Fruit fly (Drosophila melanogaster) whole organism, embryonic: ENCODE results near the gene CG6356.

ENCODE experiments used
- Ada2b ChIP-seq: fragments of 200-800 bp; sonication (Bioruptor generic); IDR thresholded peaks from 2 replicates; pipeline ENCODE4 v1.3.6; 2022; ENCODE audit warnings: missing biosample characterization, missing genetic modification characterization
- Antp ChIP-seq: fragments of 200-800 bp; sonication (Bioruptor generic); optimal IDR thresholded peaks from 3 replicates; lab custom pipeline; 2016; ENCODE audit warnings: missing biosample characterization, missing genetic modification characterization
- B-H1 ChIP-seq: fragments of 200-800 bp; sonication (Bioruptor generic); IDR thresholded peaks from 3 replicates; pipeline ENCODE4 v1.3.6; 2022; ENCODE audit warnings: missing biosample characterization, missing genetic modification characterization
- CG10321 ChIP-seq: fragments of 200-800 bp; sonication (Bioruptor generic); IDR thresholded peaks from 2 replicates; pipeline ENCODE4 v1.3.6; 2022; ENCODE audit warnings: missing biosample characterization, missing genetic modification characterization
- CG10543 ChIP-seq: fragments of 200-800 bp; sonication (Bioruptor generic); optimal IDR thresholded peaks from 3 replicates; lab custom pipeline; 2017; ENCODE audit warnings: missing biosample characterization, mild to moderate bottlenecking, missing genetic modification characterization, moderate library complexity
- CG11504 ChIP-seq: fragments of 200-800 bp; sonication (Bioruptor generic); optimal IDR thresholded peaks from 3 replicates; lab custom pipeline; 2019; ENCODE audit warnings: missing biosample characterization, mild to moderate bottlenecking, missing genetic modification characterization, moderate library complexity
- CG11695 ChIP-seq: fragments of 200-800 bp; sonication (Bioruptor generic); IDR thresholded peaks from 3 replicates; pipeline ENCODE4 v1.3.6; 2022; ENCODE audit warnings: missing biosample characterization, missing genetic modification characterization
- CG12104 ChIP-seq: fragments of 200-800 bp; sonication (Bioruptor generic); optimal IDR thresholded peaks from 3 replicates; lab custom pipeline; 2016; ENCODE audit warnings: missing biosample characterization, missing genetic modification characterization
- CG1233 ChIP-seq: fragments of 200-800 bp; sonication (Bioruptor generic); optimal IDR thresholded peaks from 4 replicates; lab custom pipeline; 2018; ENCODE audit warnings: missing biosample characterization, mild to moderate bottlenecking, missing genetic modification characterization
- CG14710 ChIP-seq: fragments of 200-800 bp; sonication (Bioruptor generic); optimal IDR thresholded peaks from 3 replicates; lab custom pipeline; 2019; ENCODE audit warnings: missing biosample characterization, mild to moderate bottlenecking, missing genetic modification characterization, moderate library complexity
- CG15073 ChIP-seq: fragments of 200-800 bp; sonication (Bioruptor generic); optimal IDR thresholded peaks from 2 replicates; lab custom pipeline; 2016; ENCODE audit warnings: missing biosample characterization, missing genetic modification characterization
- CG1647 ChIP-seq: fragments of 200-800 bp; sonication (Bioruptor generic); optimal IDR thresholded peaks from 3 replicates; lab custom pipeline; 2016; ENCODE audit warnings: missing biosample characterization, missing genetic modification characterization
- CG16779 ChIP-seq: fragments of 200-800 bp; sonication (Bioruptor generic); IDR thresholded peaks from 2 replicates; pipeline ENCODE4 v1.3.6; 2022; ENCODE audit warnings: missing biosample characterization, missing genetic modification characterization
- CG17186 ChIP-seq: fragments of 200-800 bp; sonication (Bioruptor generic); optimal IDR thresholded peaks from 3 replicates; lab custom pipeline; 2017; ENCODE audit warnings: missing biosample characterization, missing genetic modification reagents, missing genetic modification characterization
- CG17912 ChIP-seq: fragments of 200-800 bp; sonication (Bioruptor generic); optimal IDR thresholded peaks from 2 replicates; lab custom pipeline; 2018; ENCODE audit warnings: missing biosample characterization, mild to moderate bottlenecking, missing genetic modification characterization
- CG1792 ChIP-seq: fragments of 200-800 bp; sonication (Bioruptor generic); optimal IDR thresholded peaks from 2 replicates; lab custom pipeline; 2016; ENCODE audit warnings: missing biosample characterization, missing genetic modification characterization
- CG3065 ChIP-seq: fragments of 200-800 bp; sonication (Bioruptor generic); optimal IDR thresholded peaks from 2 replicates; lab custom pipeline; 2016; ENCODE audit warnings: missing biosample characterization, missing genetic modification characterization
- CG31365 ChIP-seq: fragments of 200-800 bp; sonication (Bioruptor generic); optimal IDR thresholded peaks from 2 replicates; lab custom pipeline; 2018; ENCODE audit warnings: missing biosample characterization, mild to moderate bottlenecking, missing genetic modification characterization
- CG31388 ChIP-seq: fragments of 200-800 bp; sonication (Bioruptor generic); optimal IDR thresholded peaks from 2 replicates; lab custom pipeline; 2016; ENCODE audit warnings: missing biosample characterization, missing genetic modification characterization
- CG34422 ChIP-seq: fragments of 200-800 bp; sonication (Bioruptor generic); IDR thresholded peaks from 3 replicates; pipeline ENCODE4 v1.3.6; 2022; ENCODE audit warnings: missing biosample characterization, missing genetic modification characterization
- CG9797 ChIP-seq: fragments of 200-800 bp; sonication (Bioruptor generic); optimal IDR thresholded peaks from 3 replicates; lab custom pipeline; 2018; ENCODE audit warnings: missing biosample characterization, mild to moderate bottlenecking, missing genetic modification characterization
- Camta ChIP-seq: fragments of 200-800 bp; sonication (Bioruptor generic); optimal IDR thresholded peaks from 2 replicates; lab custom pipeline; 2016; ENCODE audit warnings: missing biosample characterization, missing genetic modification characterization
- Drgx ChIP-seq: fragments of 200-800 bp; sonication (Bioruptor generic); IDR thresholded peaks from 2 replicates; pipeline ENCODE4 v1.3.6; 2022; ENCODE audit warnings: missing biosample characterization, missing genetic modification characterization
- Fer3 ChIP-seq: fragments of 200-800 bp; sonication (Bioruptor generic); optimal IDR thresholded peaks from 2 replicates; lab custom pipeline; 2018; ENCODE audit warnings: missing biosample characterization, mild to moderate bottlenecking, missing genetic modification characterization, moderate library complexity
- Hr51 ChIP-seq, 2 experiments: fragments of 200-800 bp; sonication (Bioruptor generic); optimal IDR thresholded peaks; 2 replicates in 1 of 2; 3 replicates in 1 of 2; lab custom pipeline; 2016 to 2018; ENCODE audit warnings: missing biosample characterization in 2 of 2, missing genetic modification characterization in 2 of 2, mild to moderate bottlenecking in 1 of 2, moderate library complexity in 1 of 2
- Jarid2 ChIP-seq: fragments of 200-800 bp; sonication (Bioruptor generic); optimal IDR thresholded peaks from 3 replicates; lab custom pipeline; 2017; ENCODE audit warnings: mild to moderate bottlenecking, missing biosample characterization, missing genetic modification reagents, missing genetic modification characterization
- Med ChIP-seq: fragments of 200-800 bp; sonication (Bioruptor generic); peaks from one replicate; lab custom pipeline; 2016; ENCODE audit warnings: missing biosample characterization, missing genetic modification characterization, mild to moderate bottlenecking, inconsistent platforms, moderate library complexity
- NC2β ChIP-seq: fragments of 200-800 bp; sonication (Bioruptor generic); optimal IDR thresholded peaks from 2 replicates; lab custom pipeline; 2016; ENCODE audit warnings: missing biosample characterization, missing genetic modification characterization
- Nf-YC ChIP-seq: fragments of 200-800 bp; optimal IDR thresholded peaks from 3 replicates; lab custom pipeline; 2019; ENCODE audit warnings: missing biosample characterization, mild to moderate bottlenecking, missing genetic modification characterization, moderate library complexity
- Oaz ChIP-seq: fragments of 200-800 bp; sonication (Bioruptor generic); IDR thresholded peaks from 2 replicates; pipeline ENCODE4 v1.3.6; 2022; ENCODE audit warnings: missing biosample characterization, missing genetic modification characterization
- Ravus ChIP-seq: fragments of 200-800 bp; sonication (Bioruptor generic); IDR thresholded peaks from 2 replicates; pipeline ENCODE4 v1.3.6; 2022; ENCODE audit warnings: missing biosample characterization, missing genetic modification characterization
- Sry-β ChIP-seq: fragments of 200-800 bp; sonication (Bioruptor generic); optimal IDR thresholded peaks from 2 replicates; lab custom pipeline; 2018; ENCODE audit warnings: missing biosample characterization, mild to moderate bottlenecking, missing genetic modification characterization, moderate library complexity
- Sry-δ ChIP-seq: fragments of 200-800 bp; sonication (Bioruptor generic); optimal IDR thresholded peaks from 2 replicates; lab custom pipeline; 2016; ENCODE audit warnings: missing biosample characterization, missing genetic modification characterization
- TFAM ChIP-seq: fragments of 200-800 bp; sonication (Bioruptor generic); optimal IDR thresholded peaks from 2 replicates; lab custom pipeline; 2017; ENCODE audit warnings: missing biosample characterization, missing genetic modification characterization, inconsistent platforms
- Usf ChIP-seq: fragments of 200-800 bp; sonication (Bioruptor generic); optimal IDR thresholded peaks from 2 replicates; lab custom pipeline; 2017; ENCODE audit warnings: missing genotype, missing biosample characterization, missing genetic modification characterization
- Xbp1 ChIP-seq: fragments of 200-800 bp; sonication (Bioruptor generic); optimal IDR thresholded peaks from 3 replicates; lab custom pipeline; 2016; ENCODE audit warnings: missing biosample characterization, mild to moderate bottlenecking, missing genetic modification characterization
- YL-1 ChIP-seq: fragments of 200-800 bp; sonication (Bioruptor generic); optimal IDR thresholded peaks from 3 replicates; lab custom pipeline; 2017; ENCODE audit warnings: missing biosample characterization, mild to moderate bottlenecking, missing genetic modification characterization
- az2 ChIP-seq: fragments of 200-800 bp; sonication (Bioruptor generic); optimal IDR thresholded peaks from 3 replicates; lab custom pipeline; 2016; ENCODE audit warnings: missing biosample characterization, missing genetic modification characterization
- croc ChIP-seq: fragments of 200-800 bp; sonication (Bioruptor generic); conservative IDR thresholded peaks from 3 replicates; pipeline ENCODE4 v1.3.6; 2022; ENCODE audit warnings: missing biosample characterization, missing genetic modification characterization
- gfzf ChIP-seq: fragments of 200-800 bp; sonication (Bioruptor generic); optimal IDR thresholded peaks from 2 replicates; lab custom pipeline; 2016; ENCODE audit warnings: missing biosample characterization, mild to moderate bottlenecking, missing genetic modification characterization, moderate library complexity
- grau ChIP-seq: fragments of 200-800 bp; optimal IDR thresholded peaks from 3 replicates; lab custom pipeline; 2019; ENCODE audit warnings: missing biosample characterization, mild to moderate bottlenecking, missing genetic modification characterization, moderate library complexity
- grn ChIP-seq: fragments of 200-800 bp; sonication (Bioruptor generic); optimal IDR thresholded peaks from 3 replicates; lab custom pipeline; 2017; ENCODE audit warnings: missing biosample characterization, missing genetic modification characterization
- kay ChIP-seq: fragments of 200-800 bp; sonication (Bioruptor generic); optimal IDR thresholded peaks from 2 replicates; lab custom pipeline; 2016; ENCODE audit warnings: missing biosample characterization, missing genetic modification characterization
- ken ChIP-seq: fragments of 200-800 bp; sonication (Bioruptor generic); IDR thresholded peaks from 3 replicates; pipeline ENCODE4 v1.3.6; 2022; ENCODE audit warnings: missing biosample characterization, missing genetic modification characterization
- mam ChIP-seq: fragments of 200-800 bp; sonication (Bioruptor generic); optimal IDR thresholded peaks from 3 replicates; lab custom pipeline; 2016; ENCODE audit warnings: missing biosample characterization, missing genetic modification characterization
- nau ChIP-seq: fragments of 200-800 bp; sonication (Bioruptor generic); optimal IDR thresholded peaks from 3 replicates; lab custom pipeline; 2017; ENCODE audit warnings: missing biosample characterization, mild to moderate bottlenecking, missing genetic modification characterization, missing genetic modification reagents
- odd ChIP-seq: fragments of 200-800 bp; sonication (Bioruptor generic); optimal IDR thresholded peaks from 2 replicates; lab custom pipeline; 2017; ENCODE audit warnings: missing biosample characterization, mild to moderate bottlenecking, missing genetic modification characterization
- p53 ChIP-seq: fragments of 200-800 bp; sonication (Bioruptor generic); optimal IDR thresholded peaks from 2 replicates; lab custom pipeline; 2016; ENCODE audit warnings: missing biosample characterization, missing genetic modification characterization
- sima ChIP-seq: fragments of 200-800 bp; sonication (Bioruptor generic); optimal IDR thresholded peaks from 2 replicates; lab custom pipeline; 2016; ENCODE audit warnings: missing biosample characterization, missing genetic modification characterization
- ssp ChIP-seq: fragments of 200-800 bp; sonication (Bioruptor generic); IDR thresholded peaks from 2 replicates; pipeline ENCODE4 v1.3.6; 2022; ENCODE audit warnings: missing biosample characterization, missing genetic modification characterization
- tap ChIP-seq: fragments of 200-800 bp; optimal IDR thresholded peaks from 3 replicates; lab custom pipeline; 2019; ENCODE audit warnings: missing biosample characterization, mild to moderate bottlenecking, missing genetic modification characterization, moderate library complexity
- ttk ChIP-seq: fragments of 200-800 bp; sonication (Bioruptor generic); IDR thresholded peaks from 2 replicates; pipeline ENCODE4 v2.1.2; 2022; ENCODE audit warnings: missing biosample characterization, missing genetic modification characterization

CG6356 gene

DNA sequence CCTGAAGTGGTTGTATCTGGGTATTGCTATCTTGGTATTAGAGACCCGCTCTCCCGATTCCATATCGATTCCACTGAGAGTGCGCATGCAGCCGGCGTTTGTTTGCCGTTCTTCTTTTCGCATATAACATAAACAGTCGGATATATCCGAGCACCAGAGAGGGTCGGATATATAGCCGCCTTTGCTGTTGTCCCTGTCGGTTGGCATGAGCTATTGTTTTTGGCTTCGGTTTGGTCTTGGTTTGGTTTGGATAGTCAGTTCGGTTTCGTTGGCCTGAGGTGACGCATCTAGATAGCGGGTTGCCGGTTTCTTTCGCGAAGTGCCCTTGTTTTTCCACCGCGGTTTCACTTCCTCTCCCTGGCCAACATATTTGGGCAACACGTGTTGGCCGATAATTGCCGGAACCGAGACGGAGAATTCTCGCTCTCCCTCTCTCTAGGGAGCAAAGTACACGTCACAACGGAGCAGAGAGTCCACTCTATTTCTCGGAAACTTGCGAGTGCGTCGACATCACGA, 10.9 kb upstream of the CG6356 start, which contains the start of gene Orct2 (continued):
- no peak for TF ChIP-seq Camta (GFP tag; lab: Kevin White, UChicago)
- TF ChIP-seq ttk: no peak
- no peak for TF ChIP-seq CG12104
- TF ChIP-seq nau (GFP tag; lab: Kevin White, UChicago): peak; percentile 24
- TF ChIP-seq Usf (GFP tag; lab: Kevin White, UChicago): no peak
- TF ChIP-seq YL-1 (GFP tag; lab: Kevin White, UChicago): peak; percentile 4
- TF ChIP-seq Oaz (GFP tag; lab: Robert Waterston, UW): no peak
- TF ChIP-seq mam (GFP tag; lab: Kevin White, UChicago): no peak
- peak; percentile 77; the same call in 1 of the 3 replicates for TF ChIP-seq CG34422 (GFP tag; lab: Robert Waterston, UW)
- TF ChIP-seq CG1233: no peak
- no peak for TF ChIP-seq gfzf (GFP tag; lab: Kevin White, UChicago)
- no peak for TF ChIP-seq croc
- TF ChIP-seq CG14710 (tag; lab: Kevin White, UChicago): no peak
- peak; percentile 36 for TF ChIP-seq grn (GFP tag; lab: Kevin White, UChicago)
- TF ChIP-seq CG17186: no peak
- TF ChIP-seq CG11695 (GFP tag; lab: Robert Waterston, UW): no peak
- no peak for TF ChIP-seq Hr51 (GFP tag; optimal IDR thresholded peaks at IDR 0.05; lab: Kevin White, UChicago)
- peak; percentile 15 for TF ChIP-seq Antp
- peak; percentile 54 for TF ChIP-seq kay (GFP tag; lab: Kevin White, UChicago)
- no peak for TF ChIP-seq sima
- peak; percentile 20 for TF ChIP-seq CG11504 (tag; lab: Kevin White, UChicago)
- TF ChIP-seq TFAM: no peak
- TF ChIP-seq ken (GFP tag; lab: Robert Waterston, UW): no peak
- no peak for TF ChIP-seq CG17912 (GFP tag; lab: Kevin White, UChicago)
- TF ChIP-seq Jarid2 (GFP tag; lab: Kevin White, UChicago): peak; percentile 84
- TF ChIP-seq CG15073: no peak
- TF ChIP-seq CG3065: no peak
- TF ChIP-seq Fer3 (tag; lab: Kevin White, UChicago): peak; percentile 7
- TF ChIP-seq az2: no peak
- TF ChIP-seq Sry-β (GFP tag; lab: Kevin White, UChicago): no peak
- TF ChIP-seq Sry-δ (GFP tag; lab: Kevin White, UChicago): no peak
- TF ChIP-seq CG31365 (tag; lab: Kevin White, UChicago): no peak
- TF ChIP-seq Xbp1: peak; percentile 69
- TF ChIP-seq NC2β (GFP tag; lab: Kevin White, UChicago): no peak
- peak; percentile 88 for TF ChIP-seq Med
- TF ChIP-seq CG1647: no peak
- no peak for TF ChIP-seq p53 (GFP tag; lab: Kevin White, UChicago)
- TF ChIP-seq Ada2b: no peak
- TF ChIP-seq Ravus (GFP tag; lab: Robert Waterston, UW): peak; percentile 32
- TF ChIP-seq CG31388 (GFP tag; lab: Kevin White, UChicago): no peak
- no peak for TF ChIP-seq tap (tag; lab: Kevin White, UChicago)
- TF ChIP-seq CG9797 (GFP tag; lab: Kevin White, UChicago): no peak
- TF ChIP-seq ssp (GFP tag; lab: Robert Waterston, UW): no peak
- peak; percentile 60; the same call in 1 of the 2 replicates for TF ChIP-seq CG16779 (GFP tag; lab: Robert Waterston, UW)
- TF ChIP-seq Drgx (GFP tag; lab: Robert Waterston, UW): peak; percentile 35; the same call in 1 of the 2 replicates
- TF ChIP-seq CG1792 (GFP tag; lab: Kevin White, UChicago): no peak
- TF ChIP-seq CG10543: peak; percentile 88
- peak; percentile 60 for TF ChIP-seq Nf-YC (tag; lab: Kevin White, UChicago)
- peak; percentile 94 for TF ChIP-seq CG10321 (GFP tag; lab: Robert Waterston, UW)
- TF ChIP-seq grau: peak; percentile 22
- TF ChIP-seq B-H1 (GFP tag; lab: Robert Waterston, UW): no peak
- TF ChIP-seq odd (GFP tag; lab: Kevin White, UChicago): peak; percentile 57
